Fruit fly (Drosophila melanogaster) whole organism, prepupa: ENCODE results near the gene CG32371.

Experiments
- CG10669 ChIP-seq: fragments of 200-800 bp; sonication (Bioruptor generic); optimal IDR thresholded peaks from 3 replicates; lab custom pipeline; 2018; ENCODE audit warnings: missing biosample characterization, mild to moderate bottlenecking, missing genetic modification characterization, moderate library complexity
- CG11294 ChIP-seq: fragments of 200-800 bp; sonication (Bioruptor generic); IDR thresholded peaks from 2 replicates; pipeline ENCODE4 v1.3.6; 2022; ENCODE audit warnings: missing biosample characterization, missing genetic modification characterization
- Gug ChIP-seq: fragments of 200-800 bp; sonication (Bioruptor generic); IDR thresholded peaks from 2 replicates; pipeline ENCODE4 v1.3.6; 2022; ENCODE audit warnings: missing biosample characterization, missing genetic modification characterization
- fd85E ChIP-seq: fragments of 200-800 bp; sonication (Bioruptor generic); optimal IDR thresholded peaks from 3 replicates; lab custom pipeline; 2016; ENCODE audit warnings: missing biosample characterization, missing genetic modification characterization

DNA sequence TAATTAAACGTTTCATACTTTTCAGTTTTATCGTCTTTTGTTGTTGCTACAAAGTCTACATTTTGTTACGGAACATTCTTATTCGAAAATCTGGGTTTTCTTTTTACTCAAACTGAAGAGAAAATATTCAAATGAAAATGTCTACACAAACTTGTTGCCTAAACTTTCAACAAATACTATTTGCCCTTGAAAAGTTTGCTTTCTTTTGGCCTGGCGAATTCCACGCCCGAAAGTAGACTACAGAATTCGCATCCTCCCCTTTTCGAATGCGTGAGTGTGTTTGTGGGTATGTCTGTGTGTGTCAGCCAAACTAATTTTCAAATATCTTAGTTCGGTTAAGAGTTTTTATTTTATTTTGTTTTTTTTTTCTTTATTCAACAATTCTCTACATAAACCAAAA is 45.3 kb upstream of the CG32371 start:
- TF ChIP-seq Gug (GFP tag; lab: Robert Waterston, UW) (no peak), CG11294 (no peak), CG10669 (no peak), fd85E (GFP tag; lab: Kevin White, UChicago) (no peak)
